Fruit fly (Drosophila melanogaster): ENCODE measurements around the gene bigmax.
A peak's percentile ranks its signal among the peaks of the same experiment; 100 is the strongest.

The bigmax gene

dm6 chr3R:27283645-27284044 is 4.7 kb downstream of the bigmax start, which contains the start of gene CG3368 (continued):
- TF ChIP-seq CG18011 (GFP tag; optimal IDR thresholded peaks at IDR 0.05): no peak
- no peak for TF ChIP-seq CG3847 (GFP tag; IDR thresholded peaks at IDR 0.05)
- TF ChIP-seq oc (tag; optimal IDR thresholded peaks at IDR 0.05): no peak
- no peak for TF ChIP-seq MTF-1 (GFP tag; optimal IDR thresholded peaks at IDR 0.05; ENCODE audit: borderline replicate concordance)
- TF ChIP-seq Dfd (GFP tag; optimal IDR thresholded peaks at IDR 0.05): no peak
- no peak for TF ChIP-seq Vsx1 (GFP tag; optimal IDR thresholded peaks at IDR 0.05)
- TF ChIP-seq CG10321 (GFP tag; IDR thresholded peaks at IDR 0.05): no peak
- TF ChIP-seq luna (GFP tag; optimal IDR thresholded peaks at IDR 0.05): no peak
- no peak for TF ChIP-seq CG10959 (GFP tag; IDR thresholded peaks at IDR 0.05)
- no peak for TF ChIP-seq CG6683 (GFP tag; optimal IDR thresholded peaks at IDR 0.05)
- no peak for TF ChIP-seq ind (GFP tag; optimal IDR thresholded peaks at IDR 0.05)
- TF ChIP-seq Mad (GFP tag; optimal IDR thresholded peaks at IDR 0.05): no peak
- TF ChIP-seq mld (GFP tag; IDR thresholded peaks at IDR 0.05; ENCODE audit: partially characterized antibody): peak; percentile 55; the same call in 1 of the 3 replicates
- TF ChIP-seq CG7839 (tag; optimal IDR thresholded peaks at IDR 0.05): no peak
- TF ChIP-seq caup (GFP tag; optimal IDR thresholded peaks at IDR 0.05; ENCODE audit: severe bottlenecking): no peak
- TF ChIP-seq dysf (GFP tag; IDR thresholded peaks at IDR 0.05): no peak
- TF ChIP-seq CG14710 (tag; optimal IDR thresholded peaks at IDR 0.05): peak; percentile 11
- no peak for TF ChIP-seq CG14965 (GFP tag; optimal IDR thresholded peaks at IDR 0.05; ENCODE audit: borderline replicate concordance)
- TF ChIP-seq pho (GFP tag; optimal IDR thresholded peaks at IDR 0.05): no peak
- TF ChIP-seq Camta (GFP tag; optimal IDR thresholded peaks at IDR 0.05): no peak
- no peak for TF ChIP-seq pb (GFP tag; optimal IDR thresholded peaks at IDR 0.05)
- TF ChIP-seq amos (GFP tag; IDR thresholded peaks at IDR 0.05; ENCODE audit: partially characterized antibody): peak; percentile 57; the same call in 1 of the 2 replicates
- TF ChIP-seq Abd-B (GFP tag; optimal IDR thresholded peaks at IDR 0.05): no peak
- TF ChIP-seq dmrt99B (tag; optimal IDR thresholded peaks at IDR 0.05): no peak
- no peak for TF ChIP-seq Six4 (GFP tag; optimal IDR thresholded peaks at IDR 0.05)
- TF ChIP-seq CG34422 (GFP tag; IDR thresholded peaks at IDR 0.05): peak; percentile 30; the same call in 1 of the 3 replicates
- no peak for TF ChIP-seq CG5245 (GFP tag; optimal IDR thresholded peaks at IDR 0.05)
- peak; percentile 61; the same call in 1 of the 2 replicates for TF ChIP-seq ato (GFP tag; IDR thresholded peaks at IDR 0.05; ENCODE audit: partially characterized antibody)
- no peak for TF ChIP-seq Tbp (GFP tag; optimal IDR thresholded peaks at IDR 0.05)
- TF ChIP-seq stc (GFP tag; IDR thresholded peaks at IDR 0.05): no peak
- no peak for TF ChIP-seq CG1529 (GFP tag; optimal IDR thresholded peaks at IDR 0.05)
- no peak for TF ChIP-seq slou (GFP tag; optimal IDR thresholded peaks at IDR 0.05)
- no peak for TF ChIP-seq CG31441 (GFP tag; IDR thresholded peaks at IDR 0.05)
- no peak for TF ChIP-seq lmd (GFP tag; IDR thresholded peaks at IDR 0.05)
- TF ChIP-seq Fer3 (tag; optimal IDR thresholded peaks at IDR 0.05): no peak
- no peak for TF ChIP-seq Dad (GFP tag; optimal IDR thresholded peaks at IDR 0.05)
- TF ChIP-seq ro (GFP tag; IDR thresholded peaks at IDR 0.05): no peak
- TF ChIP-seq CG12219 (GFP tag; optimal IDR thresholded peaks at IDR 0.05): no peak
- TF ChIP-seq Dp (GFP tag; optimal IDR thresholded peaks at IDR 0.05): peak; percentile 59
- TF ChIP-seq CG15514 (GFP tag; optimal IDR thresholded peaks at IDR 0.05): peak; percentile 49
- no peak for TF ChIP-seq CG4282 (GFP tag; optimal IDR thresholded peaks at IDR 0.05)
- no peak for TF ChIP-seq jumu (GFP tag; optimal IDR thresholded peaks at IDR 0.05)
- TF ChIP-seq HLHmδ (GFP tag; optimal IDR thresholded peaks at IDR 0.05): no peak
- TF ChIP-seq CG10274 (GFP tag; optimal IDR thresholded peaks at IDR 0.05): no peak
- TF ChIP-seq CG5180 (GFP tag; optimal IDR thresholded peaks at IDR 0.05): no peak
- no peak for TF ChIP-seq Meics (GFP tag; optimal IDR thresholded peaks at IDR 0.05)
- peak; percentile 18 for TF ChIP-seq CG4617 (GFP tag; optimal IDR thresholded peaks at IDR 0.05; ENCODE audit: borderline replicate concordance)
- TF ChIP-seq Hmx (GFP tag; optimal IDR thresholded peaks at IDR 0.05): no peak
- TF ChIP-seq CG17568 (GFP tag; optimal IDR thresholded peaks at IDR 0.05): no peak
- no peak for TF ChIP-seq Lpt (GFP tag; optimal IDR thresholded peaks at IDR 0.05)
- no peak for TF ChIP-seq pum (GFP tag; optimal IDR thresholded peaks at IDR 0.05)

Measured in whole organism, embryonic.